Fruit fly (Drosophila melanogaster) whole organism, embryonic: ENCODE measurements around the gene scyl.

Source experiments
- Abd-B ChIP-seq: fragments of 200-800 bp; sonication (Bioruptor generic); optimal IDR thresholded peaks from 2 replicates; lab custom pipeline; 2018; ENCODE audit warnings: missing biosample characterization, mild to moderate bottlenecking, missing genetic modification characterization, moderate library complexity
- Atf6 ChIP-seq: fragments of 200-800 bp; sonication (Bioruptor generic); IDR thresholded peaks from 2 replicates; pipeline ENCODE4 v1.3.6; 2022; ENCODE audit warnings: missing biosample characterization, missing genetic modification characterization
- CG10147 ChIP-seq: fragments of 200-800 bp; sonication (Bioruptor generic); optimal IDR thresholded peaks from 2 replicates; lab custom pipeline; 2019; ENCODE audit warnings: missing biosample characterization, mild to moderate bottlenecking, missing genetic modification characterization, moderate library complexity
- CG15073 ChIP-seq: fragments of 200-800 bp; sonication (Bioruptor generic); optimal IDR thresholded peaks from 2 replicates; lab custom pipeline; 2016; ENCODE audit warnings: missing biosample characterization, missing genetic modification characterization
- CG15696 ChIP-seq: fragments of 200-800 bp; sonication (Bioruptor generic); optimal IDR thresholded peaks from 2 replicates; lab custom pipeline; 2019; ENCODE audit warnings: missing biosample characterization, mild to moderate bottlenecking, missing genetic modification characterization, moderate library complexity
- CG1603 ChIP-seq: fragments of 200-800 bp; sonication (Bioruptor generic); optimal IDR thresholded peaks from 2 replicates; lab custom pipeline; 2019; ENCODE audit warnings: missing biosample characterization, mild to moderate bottlenecking, missing genetic modification characterization, moderate library complexity
- CG17912 ChIP-seq: fragments of 200-800 bp; sonication (Bioruptor generic); optimal IDR thresholded peaks from 2 replicates; lab custom pipeline; 2018; ENCODE audit warnings: missing biosample characterization, mild to moderate bottlenecking, missing genetic modification characterization
- CG30431 ChIP-seq: fragments of 200-800 bp; sonication (Bioruptor generic); optimal IDR thresholded peaks from 2 replicates; lab custom pipeline; 2017; ENCODE audit warnings: missing biosample characterization, missing genetic modification characterization
- CG3065 ChIP-seq: fragments of 200-800 bp; sonication (Bioruptor generic); optimal IDR thresholded peaks from 2 replicates; lab custom pipeline; 2016; ENCODE audit warnings: missing biosample characterization, missing genetic modification characterization
- CG31388 ChIP-seq: fragments of 200-800 bp; sonication (Bioruptor generic); optimal IDR thresholded peaks from 2 replicates; lab custom pipeline; 2016; ENCODE audit warnings: missing biosample characterization, missing genetic modification characterization
- CG31441 ChIP-seq: fragments of 200-800 bp; sonication (Bioruptor generic); IDR thresholded peaks from 2 replicates; pipeline ENCODE4 v1.3.6; 2022; ENCODE audit warnings: missing biosample characterization, missing genetic modification characterization
- CG33213 ChIP-seq: fragments of 200-800 bp; sonication (Bioruptor generic); optimal IDR thresholded peaks from 3 replicates; lab custom pipeline; 2016; ENCODE audit warnings: missing biosample characterization, missing genetic modification characterization
- CG3726 ChIP-seq: fragments of 200-800 bp; sonication (Bioruptor generic); IDR thresholded peaks from 3 replicates; pipeline ENCODE4, ENCODE4 v1.3.6; 2022; ENCODE audit warnings: missing biosample characterization, missing genetic modification characterization
- CG3995 ChIP-seq: fragments of 200-800 bp; sonication (Bioruptor generic); optimal IDR thresholded peaks from 3 replicates; lab custom pipeline; 2016; ENCODE audit warnings: missing biosample characterization, missing genetic modification characterization
- CG4707 ChIP-seq: fragments of 200-800 bp; sonication (Bioruptor generic); optimal IDR thresholded peaks from 2 replicates; lab custom pipeline; 2018; ENCODE audit warnings: missing biosample characterization, mild to moderate bottlenecking, missing genetic modification characterization, moderate library complexity
- CG5180 ChIP-seq: fragments of 200-800 bp; sonication (Bioruptor generic); optimal IDR thresholded peaks from 3 replicates; lab custom pipeline; 2017; ENCODE audit warnings: missing biosample characterization, missing genetic modification characterization, mild to moderate bottlenecking, moderate library complexity, missing genetic modification reagents
- CG5245 ChIP-seq: fragments of 200-800 bp; sonication (Bioruptor generic); optimal IDR thresholded peaks from 3 replicates; lab custom pipeline; 2016; ENCODE audit warnings: missing biosample characterization, missing genetic modification characterization
- CG7839 ChIP-seq: fragments of 200-800 bp; sonication (Bioruptor generic); optimal IDR thresholded peaks from 3 replicates; lab custom pipeline; 2018; ENCODE audit warnings: missing biosample characterization, mild to moderate bottlenecking, missing genetic modification characterization, moderate library complexity
- CG8359 ChIP-seq: fragments of 200-800 bp; sonication (Bioruptor generic); optimal IDR thresholded peaks from 2 replicates; lab custom pipeline; 2017; ENCODE audit warnings: missing biosample characterization, mild to moderate bottlenecking, missing genetic modification characterization, borderline replicate concordance
- CG9437 ChIP-seq: fragments of 200-800 bp; sonication (Bioruptor generic); optimal IDR thresholded peaks from 2 replicates; lab custom pipeline; 2018; ENCODE audit warnings: missing biosample characterization, mild to moderate bottlenecking, missing genetic modification characterization
- Camta ChIP-seq: fragments of 200-800 bp; sonication (Bioruptor generic); optimal IDR thresholded peaks from 2 replicates; lab custom pipeline; 2016; ENCODE audit warnings: missing biosample characterization, missing genetic modification characterization
- D19A ChIP-seq: fragments of 200-800 bp; optimal IDR thresholded peaks from 3 replicates; lab custom pipeline; 2019; ENCODE audit warnings: missing biosample characterization, mild to moderate bottlenecking, missing genetic modification characterization, moderate library complexity
- Dip2 ChIP-seq: fragments of 200-800 bp; sonication (Bioruptor generic); IDR thresholded peaks from 2 replicates; pipeline ENCODE4 v1.3.6; 2022; ENCODE audit warnings: missing biosample characterization, missing genetic modification characterization
- ERR ChIP-seq: fragments of 200-800 bp; sonication (Bioruptor generic); optimal IDR thresholded peaks from 2 replicates; lab custom pipeline; 2016; ENCODE audit warnings: missing biosample characterization, missing genetic modification characterization
- HLH54F ChIP-seq: fragments of 200-800 bp; sonication (Bioruptor generic); optimal IDR thresholded peaks from 3 replicates; lab custom pipeline; 2016; ENCODE audit warnings: missing biosample characterization, missing genetic modification characterization
- Lhr ChIP-seq: fragments of 200-800 bp; sonication (Bioruptor generic); optimal IDR thresholded peaks from 3 replicates; lab custom pipeline; 2017; ENCODE audit warnings: mild to moderate bottlenecking, missing biosample characterization, missing genetic modification reagents, missing genetic modification characterization
- Med ChIP-seq: fragments of 200-800 bp; sonication (Bioruptor generic); peaks from one replicate; lab custom pipeline; 2016; ENCODE audit warnings: missing biosample characterization, missing genetic modification characterization, mild to moderate bottlenecking, inconsistent platforms, moderate library complexity
- Mrtf ChIP-seq: fragments of 200-800 bp; sonication (Bioruptor generic); IDR thresholded peaks from 3 replicates; pipeline ENCODE4 v1.3.6; 2022; ENCODE audit warnings: missing biosample characterization, missing genetic modification characterization
- Nf-YC ChIP-seq: fragments of 200-800 bp; optimal IDR thresholded peaks from 3 replicates; lab custom pipeline; 2019; ENCODE audit warnings: missing biosample characterization, mild to moderate bottlenecking, missing genetic modification characterization, moderate library complexity
- Oli ChIP-seq: fragments of 200-800 bp; sonication (Bioruptor generic); optimal IDR thresholded peaks from 2 replicates; lab custom pipeline; 2018; ENCODE audit warnings: missing biosample characterization, mild to moderate bottlenecking, missing genetic modification characterization, moderate library complexity
- aop ChIP-seq: fragments of 200-800 bp; sonication (Bioruptor generic); IDR thresholded peaks from 2 replicates; pipeline ENCODE4 v1.3.6; 2022; ENCODE audit warnings: missing biosample characterization, missing genetic modification characterization
- btn ChIP-seq: fragments of 200-800 bp; sonication (Bioruptor generic); optimal IDR thresholded peaks from 2 replicates; lab custom pipeline; 2016; ENCODE audit warnings: missing biosample characterization, missing genetic modification characterization
- dati ChIP-seq: fragments of 200-800 bp; sonication (Bioruptor generic); IDR thresholded peaks from 2 replicates; pipeline ENCODE4 v1.3.6; 2022; ENCODE audit warnings: missing biosample characterization, missing genetic modification characterization
- eyg ChIP-seq: fragments of 200-800 bp; sonication (Bioruptor generic); optimal IDR thresholded peaks from 3 replicates; lab custom pipeline; 2016; ENCODE audit warnings: missing biosample characterization, missing genetic modification characterization
- fd3F ChIP-seq: fragments of 200-800 bp; sonication (Bioruptor generic); optimal IDR thresholded peaks from 2 replicates; lab custom pipeline; 2018; ENCODE audit warnings: missing biosample characterization, mild to moderate bottlenecking, missing genetic modification characterization, moderate library complexity
- fd64A ChIP-seq: fragments of 200-800 bp; sonication (Bioruptor generic); optimal IDR thresholded peaks from 3 replicates; lab custom pipeline; 2018; ENCODE audit warnings: missing biosample characterization, mild to moderate bottlenecking, missing genetic modification characterization
- ftz-f1 ChIP-seq: fragments of 200-800 bp; sonication (Bioruptor generic); optimal IDR thresholded peaks from 2 replicates; lab custom pipeline; 2016; ENCODE audit warnings: missing biosample characterization, missing genetic modification characterization
- grau ChIP-seq: fragments of 200-800 bp; optimal IDR thresholded peaks from 3 replicates; lab custom pipeline; 2019; ENCODE audit warnings: missing biosample characterization, mild to moderate bottlenecking, missing genetic modification characterization, moderate library complexity
- hth ChIP-seq: fragments of >200 bp; optimal IDR thresholded peaks from 2 replicates; lab custom pipeline; 2017; ENCODE audit warnings: inconsistent platforms
- ind ChIP-seq: fragments of 200-800 bp; sonication (Bioruptor generic); optimal IDR thresholded peaks from 3 replicates; lab custom pipeline; 2016; ENCODE audit warnings: missing biosample characterization, missing genetic modification characterization
- knrl ChIP-seq: fragments of 200-800 bp; sonication (Bioruptor generic); IDR thresholded peaks from 3 replicates; pipeline ENCODE4 v1.3.6; 2022; ENCODE audit warnings: missing biosample characterization, missing genetic modification characterization; ENCODE audit not compliant: partially characterized antibody
- lmd ChIP-seq: fragments of 200-800 bp; sonication (Bioruptor generic); IDR thresholded peaks from 2 replicates; pipeline ENCODE4 v1.3.6; 2022; ENCODE audit warnings: missing biosample characterization, missing genetic modification characterization
- mam ChIP-seq: fragments of 200-800 bp; sonication (Bioruptor generic); optimal IDR thresholded peaks from 3 replicates; lab custom pipeline; 2016; ENCODE audit warnings: missing biosample characterization, missing genetic modification characterization
- nerfin-2 ChIP-seq: fragments of 200-800 bp; sonication (Bioruptor generic); IDR thresholded peaks from 2 replicates; pipeline ENCODE4 v1.3.6; 2022; ENCODE audit warnings: missing biosample characterization, missing genetic modification characterization; ENCODE audit not compliant: partially characterized antibody
- nom ChIP-seq: fragments of 200-800 bp; sonication (Bioruptor generic); optimal IDR thresholded peaks from 2 replicates; lab custom pipeline; 2017; ENCODE audit warnings: missing biosample characterization, missing genetic modification characterization, mild to moderate bottlenecking, moderate library complexity, missing genetic modification reagents
- odd ChIP-seq: fragments of 200-800 bp; sonication (Bioruptor generic); optimal IDR thresholded peaks from 2 replicates; lab custom pipeline; 2017; ENCODE audit warnings: missing biosample characterization, mild to moderate bottlenecking, missing genetic modification characterization
- rib ChIP-seq: fragments of 200-800 bp; sonication (Bioruptor generic); IDR thresholded peaks from 2 replicates; pipeline ENCODE4 v1.3.6; 2022; ENCODE audit warnings: missing biosample characterization, missing genetic modification characterization
- sob ChIP-seq: fragments of 200-800 bp; sonication (Bioruptor generic); IDR thresholded peaks from 2 replicates; pipeline ENCODE4 v1.3.6; 2022; ENCODE audit warnings: missing biosample characterization, missing genetic modification characterization
- tx ChIP-seq: fragments of 200-800 bp; sonication (Bioruptor generic); optimal IDR thresholded peaks from 2 replicates; lab custom pipeline; 2016; ENCODE audit warnings: missing biosample characterization, missing genetic modification characterization
- wek ChIP-seq: fragments of 200-800 bp; sonication (Bioruptor generic); optimal IDR thresholded peaks from 3 replicates; lab custom pipeline; 2018; ENCODE audit warnings: missing biosample characterization, mild to moderate bottlenecking, missing genetic modification characterization, moderate library complexity
- yki ChIP-seq: fragments of >200 bp; optimal IDR thresholded peaks from 3 replicates; lab custom pipeline; 2018

The scyl gene

dm6 chr3L:11260737-11261455 is 8.8 kb downstream of the scyl start (continued):
- TF ChIP-seq CG31441 (no peak; the same call in 1 of the 2 replicates), Oli (tag; lab: Kevin White, UChicago) (peak; percentile 75), tx (GFP tag; lab: Kevin White, UChicago) (no peak), D19A (tag; lab: Kevin White, UChicago) (no peak), btn (GFP tag; lab: Kevin White, UChicago) (no peak), wek (GFP tag; lab: Kevin White, UChicago) (no peak), Nf-YC (tag; lab: Kevin White, UChicago) (no peak), odd (GFP tag; lab: Kevin White, UChicago) (no peak), CG8359 (GFP tag; lab: Kevin White, UChicago) (no peak), CG7839 (tag; lab: Kevin White, UChicago) (peak; percentile 79), aop (GFP tag; lab: Robert Waterston, UW) (no peak), CG17912 (GFP tag; lab: Kevin White, UChicago) (no peak), Atf6 (GFP tag; lab: Robert Waterston, UW) (peak; percentile 79), CG5180 (no peak), eyg (GFP tag; lab: Kevin White, UChicago) (no peak), CG4707 (GFP tag; lab: Kevin White, UChicago) (no peak), fd3F (peak; percentile 72), nerfin-2 (GFP tag; lab: Robert Waterston, UW) (no peak), CG5245 (peak; percentile 22), CG15073 (GFP tag; lab: Kevin White, UChicago) (no peak), CG3065 (GFP tag; lab: Kevin White, UChicago) (no peak), CG30431 (no peak), dati (GFP tag; lab: Robert Waterston, UW) (peak; percentile 31; the same call in 1 of the 2 replicates), ind (GFP tag; lab: Kevin White, UChicago) (no peak), grau (peak; percentile 77), Camta (GFP tag; lab: Kevin White, UChicago) (peak; percentile 70), hth (no peak), lmd (GFP tag; lab: Robert Waterston, UW) (peak; percentile 77), ERR (no peak), Abd-B (GFP tag; lab: Kevin White, UChicago) (peak; percentile 71), Med (GFP tag; lab: Kevin White, UChicago) (peak; percentile 46), CG10147 (GFP tag; lab: Kevin White, UChicago) (peak; percentile 32), mam (GFP tag; lab: Kevin White, UChicago) (peak; percentile 22), CG33213 (no peak), Dip2 (no peak; the same call in 1 of the 2 replicates), HLH54F (GFP tag; lab: Kevin White, UChicago) (no peak), CG3995 (no peak), fd64A (no peak), sob (peak; percentile 72), CG31388 (GFP tag; lab: Kevin White, UChicago) (peak; percentile 21), rib (no peak), CG1603 (tag; lab: Kevin White, UChicago) (peak; percentile 69), Mrtf (GFP tag; lab: Robert Waterston, UW) (peak; percentile 86), ftz-f1 (GFP tag; lab: Kevin White, UChicago) (no peak), CG15696 (peak; percentile 72), CG9437 (GFP tag; lab: Kevin White, UChicago) (no peak), knrl (GFP tag; lab: Robert Waterston, UW) (no peak), Lhr (no peak), yki (lab: Kevin White, UChicago) (no peak), nom (GFP tag; lab: Kevin White, UChicago) (no peak), CG3726 (peak; percentile 63; the same call in 1 of the 3 replicates)
